Worm (Caenorhabditis elegans) whole organism, midembryonic: ENCODE data around the gene F19B6.3.
"Not testable (repeated sequence)": the region's sequence is repeated elsewhere in the genome, so short reads cannot be mapped to it uniquely, and the experiment has no call there.

Experiments
- T22C8.4 ChIP-seq: fragments of 200-800 bp; sonication (Bioruptor generic); IDR thresholded peaks from 2 replicates; pipeline ENCODE4 v1.3.6; 2022; ENCODE audit warnings: missing genetic modification characterization, missing compliant biosample characterization
- cog-1 ChIP-seq: sonication (generic microtip); optimal IDR thresholded peaks from 2 replicates; lab custom pipeline; 2016; ENCODE audit warnings: missing genetic modification characterization, missing compliant biosample characterization
- flt-1 ChIP-seq: fragments of 200-800 bp; sonication (Bioruptor generic); IDR thresholded peaks from 2 replicates; pipeline ENCODE4 v1.3.6; 2022; ENCODE audit warnings: missing genetic modification characterization, missing compliant biosample characterization
- klf-2 ChIP-seq: fragments of 200-800 bp; sonication (Bioruptor generic); conservative IDR thresholded peaks from 2 replicates; pipeline ENCODE4 v1.3.6; 2022; ENCODE audit warnings: missing genetic modification reagents, missing genetic modification characterization, missing compliant biosample characterization
- med-1 ChIP-seq: sonication (generic microtip); optimal IDR thresholded peaks from 2 replicates; lab custom pipeline; 2017; ENCODE audit warnings: missing genetic modification characterization, mild to moderate bottlenecking, missing compliant biosample characterization, antibody characterized with exemption, missing genetic modification reagents; ENCODE audit not compliant: insufficient read depth
- ref-1 ChIP-seq: fragments of 200-800 bp; sonication (Bioruptor generic); conservative IDR thresholded peaks from 2 replicates; pipeline ENCODE4 v1.3.6; 2022; ENCODE audit warnings: missing genetic modification reagents, missing genetic modification characterization, missing compliant biosample characterization
- tab-1 ChIP-seq: fragments of 200-800 bp; sonication (Bioruptor generic); IDR thresholded peaks from 2 replicates; pipeline ENCODE4 v1.3.6; 2022; ENCODE audit warnings: missing genetic modification characterization, missing compliant biosample characterization
- ztf-23 ChIP-seq: fragments of 200-800 bp; sonication (Bioruptor generic); IDR thresholded peaks from 2 replicates; pipeline ENCODE4 v1.3.6; 2022; ENCODE audit warnings: missing genetic modification reagents, missing genetic modification characterization, missing compliant biosample characterization
- ztf-29 ChIP-seq: fragments of 200-800 bp; sonication (Bioruptor generic); IDR thresholded peaks from 2 replicates; pipeline ENCODE4 v1.3.6; 2022; ENCODE audit warnings: missing genetic modification reagents, missing genetic modification characterization, missing compliant biosample characterization

Gene F19B6.3

ce11 chrIV:12326932-12327331, at the start of gene F19B6.3:
TSS of gene F19B6.3 (plus strand) at chrIV:12327232.
- TF ChIP-seq ztf-29 (GFP tag; lab: Robert Waterston, UW); flt-1 (GFP tag; lab: Robert Waterston, UW); ref-1: not testable (repeated sequence)

ce11 chrIV:12278507-12278906, 48.5 kb upstream of the F19B6.3 start, which contains the start of the genes tag-335 and vkmt-1:
TSS of gene tag-335 (minus strand) at chrIV:12278594.
TSS of gene vkmt-1 (plus strand) at chrIV:12278725.
- TF ChIP-seq T22C8.4 (GFP tag; lab: Robert Waterston, UW) = no peak
- TF ChIP-seq klf-2 (GFP tag; lab: Robert Waterston, UW) = no peak
- no peak for TF ChIP-seq ref-1
- no peak for TF ChIP-seq flt-1 (GFP tag; lab: Robert Waterston, UW)
- no peak for TF ChIP-seq med-1 (GFP tag; lab: Kevin White, UChicago)
- TF ChIP-seq cog-1 (tag; lab: Kevin White, UChicago) = no peak
- TF ChIP-seq ztf-29 (GFP tag; lab: Robert Waterston, UW) = no peak
- no peak for TF ChIP-seq tab-1 (GFP tag; lab: Robert Waterston, UW)
- no peak for TF ChIP-seq ztf-23 (GFP tag; lab: Robert Waterston, UW)

- TF ChIP-seq ztf-23 (GFP tag; lab: Robert Waterston, UW) (no peak), T22C8.4 (GFP tag; lab: Robert Waterston, UW) (no peak), ztf-29 (GFP tag; lab: Robert Waterston, UW) (no peak), ref-1 (no peak), flt-1 (GFP tag; lab: Robert Waterston, UW) (no peak), med-1 (GFP tag; lab: Kevin White, UChicago) (no peak), cog-1 (tag; lab: Kevin White, UChicago) (no peak), klf-2 (GFP tag; lab: Robert Waterston, UW) (no peak), tab-1 (GFP tag; lab: Robert Waterston, UW) (no peak)
Observed at ce11 chrIV:12279340-12279739, 47.7 kb upstream of the F19B6.3 start, which contains the start of gene ltah-1.1. TSS of gene ltah-1.1 (plus strand) at chrIV:12279622.

- no peak for TF ChIP-seq flt-1 (GFP tag; lab: Robert Waterston, UW)
- no peak for TF ChIP-seq ref-1
- no peak for TF ChIP-seq ztf-23 (GFP tag; lab: Robert Waterston, UW)
- no peak for TF ChIP-seq cog-1 (tag; lab: Kevin White, UChicago)
- no peak for TF ChIP-seq T22C8.4 (GFP tag; lab: Robert Waterston, UW)
- TF ChIP-seq klf-2 (GFP tag; lab: Robert Waterston, UW) = no peak
- no peak for TF ChIP-seq ztf-29 (GFP tag; lab: Robert Waterston, UW)
- no peak for TF ChIP-seq med-1 (GFP tag; lab: Kevin White, UChicago)
- no peak for TF ChIP-seq tab-1 (GFP tag; lab: Robert Waterston, UW)
Observed at ce11 chrIV:12282157-12282789, 44.8 kb upstream of the F19B6.3 start, which contains the start of the genes C42C1.12 and C42C1.19. TSS of gene C42C1.12 (minus strand) at chrIV:12282207. TSS of gene C42C1.19 (plus strand) at chrIV:12282739.

ce11 chrIV:12282873-12283272, 44.2 kb upstream of the F19B6.3 start, which contains the start of gene hpo-12:
TSS of gene hpo-12 (plus strand) at chrIV:12283173.
- no peak for TF ChIP-seq T22C8.4 (GFP tag; lab: Robert Waterston, UW)
- no peak for TF ChIP-seq cog-1 (tag; lab: Kevin White, UChicago)
- no peak for TF ChIP-seq med-1 (GFP tag; lab: Kevin White, UChicago)
- TF ChIP-seq flt-1 (GFP tag; lab: Robert Waterston, UW) = no peak

- TF ChIP-seq tab-1 (GFP tag; lab: Robert Waterston, UW) (no peak), flt-1 (GFP tag; lab: Robert Waterston, UW) (no peak), cog-1 (tag; lab: Kevin White, UChicago) (no peak), ztf-23 (GFP tag; lab: Robert Waterston, UW) (no peak), ref-1 (no peak)
Observed at ce11 chrIV:12287628-12288027, 39.4 kb upstream of the F19B6.3 start, which contains the start of gene erl-1. TSS of gene erl-1 (plus strand) at chrIV:12287928.

- TF ChIP-seq med-1 (GFP tag; lab: Kevin White, UChicago) (no peak), ztf-29 (GFP tag; lab: Robert Waterston, UW) (no peak), T22C8.4 (GFP tag; lab: Robert Waterston, UW) (no peak), cog-1 (tag; lab: Kevin White, UChicago) (no peak), ztf-23 (GFP tag; lab: Robert Waterston, UW) (no peak), flt-1 (GFP tag; lab: Robert Waterston, UW) (no peak), klf-2 (GFP tag; lab: Robert Waterston, UW) (no peak), tab-1 (GFP tag; lab: Robert Waterston, UW) (no peak)
Observed at ce11 chrIV:12289149-12289548, 37.9 kb upstream of the F19B6.3 start, which contains the start of gene C42C1.9. TSS of gene C42C1.9 (plus strand) at chrIV:12289449.

ce11 chrIV:12290744-12291143, 36.3 kb upstream of the F19B6.3 start, which contains the start of gene C42C1.8:
TSS of gene C42C1.8 (plus strand) at chrIV:12291044.
- TF ChIP-seq ref-1 = no peak
- TF ChIP-seq flt-1 (GFP tag; lab: Robert Waterston, UW) = no peak
- no peak for TF ChIP-seq med-1 (GFP tag; lab: Kevin White, UChicago)
- no peak for TF ChIP-seq cog-1 (tag; lab: Kevin White, UChicago)
- TF ChIP-seq ztf-23 (GFP tag; lab: Robert Waterston, UW) = no peak
- no peak for TF ChIP-seq T22C8.4 (GFP tag; lab: Robert Waterston, UW)
- no peak for TF ChIP-seq klf-2 (GFP tag; lab: Robert Waterston, UW)

ce11 chrIV:12301161-12301560, 25.9 kb upstream of the F19B6.3 start, which contains the start of gene oac-59:
TSS of gene oac-59 (minus strand) at chrIV:12301261.
- TF ChIP-seq flt-1 (GFP tag; lab: Robert Waterston, UW) (no peak), cog-1 (tag; lab: Kevin White, UChicago) (no peak), ref-1 (no peak), tab-1 (GFP tag; lab: Robert Waterston, UW) (no peak), ztf-23 (GFP tag; lab: Robert Waterston, UW) (no peak), med-1 (GFP tag; lab: Kevin White, UChicago) (no peak), ztf-29 (GFP tag; lab: Robert Waterston, UW) (no peak), T22C8.4 (GFP tag; lab: Robert Waterston, UW) (no peak), klf-2 (GFP tag; lab: Robert Waterston, UW) (no peak)
